Fruit fly (Drosophila melanogaster) whole organism, prepupa: ENCODE measurements around the gene CG7582.

Source experiments
- Blimp-1 ChIP-seq: fragments of 200-800 bp; sonication (Bioruptor generic); optimal IDR thresholded peaks from 3 replicates; lab custom pipeline; 2017; ENCODE audit warnings: missing biosample characterization, missing genetic modification characterization, mild to moderate bottlenecking, moderate library complexity, missing genetic modification reagents
- CG3919 ChIP-seq: fragments of 200-800 bp; sonication (Bioruptor generic); optimal IDR thresholded peaks from 3 replicates; lab custom pipeline; 2016; ENCODE audit warnings: missing biosample characterization, missing genetic modification characterization
- CG6163 ChIP-seq: fragments of 200-800 bp; sonication (Bioruptor generic); IDR thresholded peaks from 3 replicates; pipeline ENCODE4 v1.3.6; 2022; ENCODE audit warnings: missing biosample characterization, missing genetic modification characterization
- CG8632 ChIP-seq: fragments of 200-800 bp; sonication (Bioruptor generic); optimal IDR thresholded peaks from 3 replicates; lab custom pipeline; 2016; ENCODE audit warnings: missing biosample characterization, missing genetic modification characterization
- CG9139 ChIP-seq: fragments of 200-800 bp; sonication (Bioruptor generic); optimal IDR thresholded peaks from 3 replicates; lab custom pipeline; 2017; ENCODE audit warnings: missing biosample characterization, mild to moderate bottlenecking, missing genetic modification characterization
- dac ChIP-seq: fragments of 200-800 bp; sonication (Bioruptor generic); optimal IDR thresholded peaks from 2 replicates; lab custom pipeline; 2017; ENCODE audit warnings: missing biosample characterization, mild to moderate bottlenecking, missing genetic modification characterization
- eg ChIP-seq: fragments of 200-800 bp; sonication (Bioruptor generic); IDR thresholded peaks from 3 replicates; pipeline ENCODE4 v1.3.6; 2022; ENCODE audit warnings: missing biosample characterization, missing genetic modification characterization
- esn ChIP-seq: fragments of 200-800 bp; sonication (Bioruptor generic); optimal IDR thresholded peaks from 2 replicates; lab custom pipeline; 2016; ENCODE audit warnings: missing biosample characterization, mild to moderate bottlenecking, missing genetic modification characterization, moderate library complexity

DNA sequence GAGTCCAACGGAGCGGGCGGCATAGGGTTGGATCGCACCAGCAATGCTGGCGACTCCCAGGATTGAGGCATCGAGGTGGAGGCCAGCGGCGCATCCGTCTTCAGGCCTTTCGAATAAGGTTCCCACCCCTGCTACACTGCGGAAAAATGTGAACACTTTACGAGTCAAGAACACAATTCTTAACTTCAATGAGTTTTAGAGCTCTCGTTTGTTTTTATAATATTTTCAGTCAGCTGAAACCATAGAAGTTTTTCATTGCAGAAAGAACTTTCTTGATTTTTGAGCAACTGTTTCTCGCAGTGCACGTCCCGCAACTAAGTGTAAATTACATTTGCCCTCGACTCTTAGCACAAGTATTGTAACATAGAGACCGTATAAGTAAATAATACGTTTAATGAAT is 14.3 kb upstream of the CG7582 start:
- TF ChIP-seq CG9139 (GFP tag; lab: Kevin White, UChicago) (no peak), CG3919 (GFP tag; lab: Kevin White, UChicago) (no peak), eg (no peak), esn (GFP tag; lab: Kevin White, UChicago) (no peak), CG6163 (GFP tag; lab: Robert Waterston, UW) (no peak), dac (GFP tag; lab: Kevin White, UChicago) (no peak), CG8632 (GFP tag; lab: Kevin White, UChicago) (no peak), Blimp-1 (GFP tag; lab: Kevin White, UChicago) (no peak)
